Fruit fly (Drosophila melanogaster): Measurements from ENCODE around the gene lectin-29Ca.

DNA sequence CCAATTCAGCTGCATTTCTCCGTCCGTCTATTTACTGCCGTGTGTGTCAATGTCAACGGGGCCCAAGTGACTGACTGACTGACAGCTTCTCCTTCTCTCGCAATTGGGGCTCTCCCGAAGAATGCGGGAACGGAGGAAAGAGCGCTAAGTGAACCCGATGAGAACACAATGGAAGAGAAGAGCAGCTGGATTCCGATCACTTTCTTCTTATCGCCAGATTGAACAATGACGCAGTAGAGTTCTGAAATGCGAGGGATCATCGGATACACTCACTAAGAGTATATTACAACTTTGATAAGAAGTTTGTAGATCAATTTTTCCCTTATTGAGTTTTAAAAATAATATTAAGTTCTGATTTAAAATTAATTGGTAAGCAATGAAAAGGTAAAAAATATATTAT is 17.4 kb upstream of the lectin-29Ca start, which contains the start of gene Naglu:
- TF ChIP-seq Smox (GFP tag; optimal IDR thresholded peaks at IDR 0.05) (no peak), Hr39 (GFP tag; optimal IDR thresholded peaks at IDR 0.05) (no peak), CG34406 (GFP tag; optimal IDR thresholded peaks at IDR 0.05) (no peak), CG3032 (tag; optimal IDR thresholded peaks at IDR 0.05) (no peak), Sox14 (GFP tag; optimal IDR thresholded peaks at IDR 0.05) (no peak), Sox102F (GFP tag; optimal IDR thresholded peaks at IDR 0.05) (no peak), Gug (GFP tag; IDR thresholded peaks at IDR 0.05) (no peak)

All from whole organism, prepupa.